Fruit fly (Drosophila melanogaster): ENCODE data around the gene Mul1.

DNA sequence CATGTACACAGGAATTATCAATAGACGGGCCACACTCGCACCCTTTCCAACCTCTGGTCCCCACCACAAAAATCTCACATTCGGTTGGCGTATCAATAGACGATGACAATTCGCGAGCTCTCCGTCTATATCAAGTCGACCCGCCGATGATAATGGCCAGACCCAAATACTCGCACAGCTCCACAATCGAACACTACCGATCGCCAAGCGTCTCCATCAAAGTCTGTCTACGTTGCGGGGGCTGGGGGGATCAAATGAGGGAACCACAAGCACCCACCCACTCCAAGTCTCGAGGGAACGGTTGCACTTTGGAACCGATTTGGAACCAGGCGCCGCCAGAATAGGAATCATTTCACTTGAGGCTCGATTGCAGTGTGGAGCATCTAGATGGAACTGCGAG, 47.1 kb downstream of the Mul1 start:
- TF ChIP-seq psq (optimal IDR thresholded peaks at IDR 0.05) (no peak), insv (optimal IDR thresholded peaks at IDR 0.05) (no peak)

All from Kc167 (cell line).